Fruit fly (Drosophila melanogaster) ovary, adult (tissue): ENCODE data around the gene CG15170.
A peak's percentile ranks its signal among the peaks of the same experiment; 100 is the strongest.

Source experiments
- CG17801 ChIP-seq: fragments of 200-800 bp; optimal IDR thresholded peaks from 2 replicates; lab custom pipeline; 2019; ENCODE audit warnings: missing biosample characterization, mild to moderate bottlenecking, missing genetic modification characterization, moderate library complexity; ENCODE audit not compliant: partially characterized antibody

The CG15170 gene

DNA sequence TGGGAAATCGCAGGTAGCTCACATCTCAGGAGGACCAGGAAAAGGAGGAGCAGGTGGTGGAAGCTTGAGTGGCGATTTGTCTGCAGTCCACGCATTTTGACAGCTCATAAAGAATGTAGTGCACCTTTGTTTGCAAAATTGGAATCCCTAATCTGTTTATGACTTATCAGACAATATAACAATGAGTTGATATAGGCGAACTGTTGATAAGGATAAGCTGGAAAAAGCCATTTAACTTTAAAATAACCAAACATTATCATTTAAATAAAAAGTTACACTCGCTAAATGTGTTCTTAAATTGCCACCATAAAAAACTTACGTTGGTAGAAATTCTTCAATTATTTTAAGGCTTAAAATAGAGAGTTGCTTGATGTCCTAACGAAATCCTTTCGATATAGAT, at the start of gene CG15170:
CG15170 (minus strand) TSS at position 101 of the 400 bp plus-strand sequence.
- no peak for TF ChIP-seq CG17801 (GFP tag; lab: Kevin White, UChicago)

DNA sequence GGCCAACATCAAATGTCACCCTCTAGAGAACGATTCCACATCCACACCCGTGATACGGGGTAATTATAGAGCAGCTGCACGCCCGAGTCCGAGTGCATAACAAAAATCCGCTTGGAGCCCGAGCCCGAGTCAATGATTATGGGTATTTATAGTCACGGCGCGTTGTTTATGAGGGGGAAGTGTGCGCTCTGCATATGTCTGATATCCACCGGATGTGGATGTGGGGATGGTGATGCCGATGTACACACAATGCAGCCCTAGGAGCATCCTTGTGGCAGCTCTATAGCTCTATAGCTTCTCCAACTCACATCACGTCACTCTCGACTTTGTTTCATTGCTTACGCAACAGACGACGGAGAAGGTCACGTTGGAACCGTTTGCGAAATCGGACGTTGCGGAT, 47.4 kb upstream of the CG15170 start:
- TF ChIP-seq CG17801 (GFP tag; lab: Kevin White, UChicago) = no peak

DNA sequence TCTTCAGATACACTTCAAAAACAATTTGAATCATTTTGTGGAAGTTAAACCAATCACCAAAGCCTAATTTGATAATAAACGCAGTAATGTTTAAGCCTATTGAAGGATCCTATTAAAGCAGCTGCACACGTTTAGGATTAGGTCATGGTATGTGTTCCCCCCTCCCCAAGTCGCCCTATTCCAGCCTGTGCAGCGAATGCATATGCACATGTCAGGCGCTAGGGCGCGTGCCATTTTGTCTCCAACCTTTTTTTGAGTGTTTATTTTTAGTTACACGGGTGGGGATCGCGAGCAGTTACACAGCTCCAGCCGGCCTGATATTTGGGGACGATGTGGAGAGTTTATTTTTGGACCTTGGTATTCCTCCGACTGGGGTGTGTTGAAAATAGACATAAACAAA, 47.0 kb upstream of the CG15170 start:
- no peak for TF ChIP-seq CG17801 (GFP tag; lab: Kevin White, UChicago)

DNA sequence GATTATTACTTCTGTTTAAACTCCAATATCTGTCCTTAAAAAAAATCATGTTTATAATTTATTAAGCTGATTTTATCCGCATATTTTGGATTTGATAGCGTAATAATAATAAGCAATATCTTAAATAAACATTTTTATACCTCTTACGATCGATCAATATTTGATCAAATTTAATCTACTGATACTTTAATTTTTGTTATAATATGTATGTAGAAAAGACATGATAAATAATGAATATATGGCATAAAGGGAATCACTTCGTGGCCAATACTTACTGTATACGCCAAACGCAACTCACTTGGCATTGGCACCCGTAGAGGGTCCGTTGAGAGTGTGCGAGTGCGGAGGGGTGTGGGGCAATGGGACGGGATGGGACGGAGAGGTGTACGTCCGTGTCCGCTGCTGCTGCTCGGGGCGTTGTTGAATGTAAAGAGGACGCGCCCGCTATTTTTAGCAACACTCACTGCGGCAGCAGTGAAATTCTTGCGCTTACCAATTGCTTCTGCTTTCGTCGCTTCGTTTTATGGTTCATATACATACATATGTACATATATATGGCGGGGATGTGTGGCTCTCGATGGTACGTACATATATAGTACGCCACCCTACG, 46.2 kb upstream of the CG15170 start:
- no peak for TF ChIP-seq CG17801 (GFP tag; lab: Kevin White, UChicago)

DNA sequence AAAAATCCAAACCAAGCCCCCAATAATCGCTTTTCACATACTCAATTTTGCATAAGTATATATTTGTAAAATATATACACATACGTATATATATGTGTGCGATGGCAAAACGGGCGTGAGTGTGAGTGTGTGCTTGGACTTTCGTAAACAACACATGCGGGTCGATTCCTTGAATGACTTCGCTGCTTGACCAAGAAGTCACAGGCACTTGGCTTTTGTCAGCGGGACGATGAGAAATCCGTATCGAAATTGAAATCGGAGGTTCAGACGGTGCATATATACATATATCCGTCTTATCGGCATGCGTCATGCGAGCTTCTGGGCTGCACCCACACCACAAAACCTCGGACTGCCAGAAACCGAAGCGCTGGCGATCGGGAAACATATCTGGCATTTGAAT, 45.0 kb upstream of the CG15170 start:
- TF ChIP-seq CG17801 (GFP tag; lab: Kevin White, UChicago) = no peak

DNA sequence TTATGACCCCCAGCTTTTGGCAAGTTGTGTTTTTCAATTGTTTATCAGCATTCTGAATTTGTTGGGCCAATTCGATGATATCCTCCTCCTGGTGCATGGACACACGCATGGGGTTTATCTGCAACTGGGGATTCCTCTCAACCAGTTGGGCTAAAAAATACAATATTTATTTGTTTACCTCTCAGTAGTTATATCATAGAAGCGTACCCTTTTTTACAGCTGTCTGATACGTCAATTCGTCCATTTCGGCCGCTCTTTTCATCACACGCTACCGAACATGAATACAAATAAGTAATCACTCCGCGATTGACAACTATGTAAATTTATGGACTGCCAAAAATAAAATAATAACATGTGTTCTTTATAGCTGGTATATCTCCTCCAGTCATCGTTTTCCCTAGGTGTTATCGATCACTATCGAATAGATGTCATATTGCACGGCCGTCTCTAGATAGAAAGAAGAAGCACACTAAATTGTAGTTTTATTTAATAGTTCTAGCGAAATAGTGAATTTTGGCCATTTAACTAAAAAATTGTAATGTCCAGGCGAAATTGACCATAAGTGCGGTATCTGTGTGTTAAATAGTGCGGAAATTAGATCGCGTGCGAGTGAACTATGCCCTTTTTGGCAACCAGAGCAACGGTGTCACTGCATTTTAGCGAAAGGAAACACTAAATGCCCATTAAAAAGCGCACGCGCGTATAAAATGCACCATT, 44.3 kb upstream of the CG15170 start, which contains the start of the genes mib2 and CG31800:
mib2 (plus strand) TSS at position 232 of the 717 bp plus-strand sequence.
CG31800 (minus strand) TSS at position 364 of the 717 bp plus-strand sequence.
- TF ChIP-seq CG17801 (GFP tag; lab: Kevin White, UChicago) = peak; percentile 11

DNA sequence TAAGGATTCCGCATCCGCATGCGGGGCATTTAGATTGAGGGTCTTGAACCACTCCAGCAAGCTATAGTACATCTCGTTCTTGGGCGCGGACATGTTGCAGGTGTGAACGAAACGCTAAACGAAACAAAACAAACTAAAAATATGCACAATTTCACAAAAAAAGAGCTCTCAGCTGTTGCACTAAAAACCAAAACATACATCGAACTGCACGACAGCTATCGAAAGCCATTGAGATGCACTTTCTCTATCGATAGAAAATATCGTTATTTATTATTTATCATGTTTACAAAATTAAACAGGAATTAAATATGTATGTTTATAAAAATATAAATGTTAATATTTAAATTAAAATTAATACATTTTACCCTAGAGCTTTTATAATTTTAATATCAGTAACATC, 43.3 kb upstream of the CG15170 start, which contains the start of gene hook:
hook (minus strand) TSS at position 211 of the 400 bp plus-strand sequence.
- TF ChIP-seq CG17801 (GFP tag; lab: Kevin White, UChicago) = peak; percentile 32

DNA sequence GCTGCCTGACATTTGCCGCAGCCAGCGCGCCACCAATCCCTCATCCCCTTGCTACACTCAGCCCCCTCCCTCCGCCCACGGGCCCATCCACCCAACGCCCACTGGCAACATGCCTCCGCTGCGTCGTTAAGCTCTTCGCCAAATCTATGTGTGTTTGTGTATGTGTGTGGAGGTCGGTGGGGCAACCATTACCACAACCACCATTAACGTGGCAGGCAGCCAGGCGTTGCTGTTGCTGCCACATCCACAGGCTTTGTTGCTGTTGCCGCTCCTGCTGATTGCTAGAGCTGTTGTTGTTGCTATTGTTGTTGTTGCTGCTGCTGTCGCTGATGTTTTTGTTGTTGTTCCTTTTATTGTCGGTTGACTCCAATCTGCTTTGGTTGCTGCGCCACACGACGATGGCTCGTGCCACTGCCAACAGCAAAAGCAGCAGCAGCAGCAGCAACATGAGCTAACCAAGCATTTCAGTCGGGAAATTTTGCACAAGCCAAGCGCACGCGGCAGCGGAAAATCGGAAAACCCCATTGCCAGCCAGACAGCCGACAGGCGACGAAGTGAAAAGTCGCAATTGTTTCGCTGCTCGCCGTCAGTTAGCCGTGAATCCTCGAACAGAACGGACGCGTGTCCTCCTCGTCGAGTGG, 37.3 kb upstream of the CG15170 start, which contains the start of gene Sidpn:
Sidpn (plus strand) TSS at position 465 of the 641 bp plus-strand sequence.
- no peak for TF ChIP-seq CG17801 (GFP tag; lab: Kevin White, UChicago)

DNA sequence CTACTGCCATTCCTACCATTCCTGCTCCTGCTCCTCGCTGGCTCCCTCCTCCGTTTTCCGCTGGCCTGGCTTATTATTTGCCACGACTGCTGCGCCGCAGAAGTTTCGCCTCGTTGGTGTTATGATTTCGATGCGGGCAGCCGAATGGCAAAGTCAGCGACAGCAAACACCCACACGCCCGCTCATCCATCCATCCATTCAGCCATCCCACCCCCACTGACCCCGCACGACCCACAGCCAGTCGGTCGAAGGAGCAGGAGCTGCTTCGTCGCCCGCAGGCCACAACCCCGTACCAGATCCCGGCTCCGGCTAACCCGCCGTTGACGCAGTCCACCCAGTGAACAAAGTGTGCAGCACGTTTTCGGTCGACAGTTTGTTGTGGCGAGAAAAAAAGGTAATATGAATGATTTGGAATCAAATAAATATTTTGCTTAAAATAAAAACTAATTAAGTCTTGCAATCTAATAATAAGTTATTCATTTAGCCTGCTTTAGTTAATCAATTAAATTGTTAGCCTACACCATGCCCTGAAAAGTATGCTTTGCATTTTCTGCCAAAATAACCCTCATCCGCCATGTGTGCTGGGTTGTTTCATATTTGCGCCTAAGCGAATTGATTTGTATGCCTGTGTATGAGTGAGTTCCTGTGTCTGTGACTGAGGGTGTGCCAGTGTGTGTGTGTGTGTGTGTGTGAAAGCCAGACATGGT, 36.6 kb upstream of the CG15170 start:
- no peak for TF ChIP-seq CG17801 (GFP tag; lab: Kevin White, UChicago)

DNA sequence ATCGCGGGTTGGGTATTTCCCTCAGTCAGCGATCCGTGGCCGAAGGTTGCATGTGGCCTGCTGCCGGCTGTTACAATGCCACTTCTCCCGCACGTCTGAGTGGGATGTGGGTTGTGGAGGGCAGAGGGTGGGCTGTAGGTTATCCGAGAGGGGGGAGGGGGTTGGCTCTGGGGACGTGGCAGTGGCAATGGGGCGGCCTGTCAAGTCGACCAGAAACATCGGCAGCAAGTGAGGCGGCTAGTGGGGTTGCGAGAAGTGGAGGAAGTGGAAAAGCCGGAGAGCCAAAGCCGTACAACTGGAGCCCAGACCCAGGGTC, 34.7 kb upstream of the CG15170 start:
- no peak for TF ChIP-seq CG17801 (GFP tag; lab: Kevin White, UChicago)

DNA sequence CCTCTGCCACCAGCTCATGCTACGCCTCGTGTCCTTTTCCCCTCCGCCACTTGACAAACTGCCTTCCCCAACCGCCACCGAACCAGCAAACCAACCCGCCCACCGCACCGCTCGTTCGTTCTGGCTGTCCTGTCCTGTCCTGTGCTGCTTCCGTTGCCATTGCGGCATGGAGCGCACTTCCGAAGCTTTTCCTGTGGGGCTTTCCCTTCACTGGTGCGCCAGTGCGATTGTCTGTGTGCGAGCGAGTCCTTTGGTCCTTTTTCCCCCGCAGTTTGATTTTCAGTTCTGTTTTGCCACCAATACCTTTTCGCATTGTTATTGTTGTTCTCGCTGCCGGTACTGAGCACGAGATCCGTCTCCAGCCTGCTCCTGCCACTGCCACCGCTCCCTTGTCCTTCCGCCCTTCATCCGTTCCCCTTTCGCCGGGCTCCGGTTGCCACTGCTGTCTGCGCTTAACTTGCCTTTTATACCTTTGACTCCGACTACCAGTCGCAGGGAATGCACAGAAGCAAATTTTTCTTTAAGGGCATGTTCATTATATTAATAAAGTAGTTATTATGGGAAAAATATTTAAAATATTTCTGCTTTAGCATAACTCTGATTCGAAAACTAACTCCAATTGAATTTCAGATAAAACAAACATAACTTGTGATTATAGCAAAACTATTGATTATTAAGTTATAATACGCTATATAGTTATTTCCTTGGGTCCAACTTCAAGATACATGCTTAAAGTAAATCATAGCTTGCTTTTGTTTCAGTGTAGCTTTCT, 34.1 kb upstream of the CG15170 start:
- no peak for TF ChIP-seq CG17801 (GFP tag; lab: Kevin White, UChicago)

DNA sequence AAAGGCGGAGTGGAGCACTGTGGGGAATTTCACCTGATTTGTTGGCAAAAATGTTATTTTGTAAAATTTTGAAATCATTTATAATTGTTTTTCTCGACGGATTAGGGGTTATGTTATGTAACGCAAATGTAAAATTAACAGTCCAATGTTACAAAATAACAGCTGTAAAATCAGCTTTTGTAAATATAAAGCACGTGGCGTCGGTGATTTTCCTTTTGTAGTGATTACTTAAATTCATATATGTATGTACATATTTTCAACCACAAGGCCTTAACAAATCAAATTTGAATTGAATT, 32.1 kb upstream of the CG15170 start, which contains the start of gene CG15172:
CG15172 (plus strand) TSS at position 197 of the 296 bp plus-strand sequence.
- no peak for TF ChIP-seq CG17801 (GFP tag; lab: Kevin White, UChicago)

DNA sequence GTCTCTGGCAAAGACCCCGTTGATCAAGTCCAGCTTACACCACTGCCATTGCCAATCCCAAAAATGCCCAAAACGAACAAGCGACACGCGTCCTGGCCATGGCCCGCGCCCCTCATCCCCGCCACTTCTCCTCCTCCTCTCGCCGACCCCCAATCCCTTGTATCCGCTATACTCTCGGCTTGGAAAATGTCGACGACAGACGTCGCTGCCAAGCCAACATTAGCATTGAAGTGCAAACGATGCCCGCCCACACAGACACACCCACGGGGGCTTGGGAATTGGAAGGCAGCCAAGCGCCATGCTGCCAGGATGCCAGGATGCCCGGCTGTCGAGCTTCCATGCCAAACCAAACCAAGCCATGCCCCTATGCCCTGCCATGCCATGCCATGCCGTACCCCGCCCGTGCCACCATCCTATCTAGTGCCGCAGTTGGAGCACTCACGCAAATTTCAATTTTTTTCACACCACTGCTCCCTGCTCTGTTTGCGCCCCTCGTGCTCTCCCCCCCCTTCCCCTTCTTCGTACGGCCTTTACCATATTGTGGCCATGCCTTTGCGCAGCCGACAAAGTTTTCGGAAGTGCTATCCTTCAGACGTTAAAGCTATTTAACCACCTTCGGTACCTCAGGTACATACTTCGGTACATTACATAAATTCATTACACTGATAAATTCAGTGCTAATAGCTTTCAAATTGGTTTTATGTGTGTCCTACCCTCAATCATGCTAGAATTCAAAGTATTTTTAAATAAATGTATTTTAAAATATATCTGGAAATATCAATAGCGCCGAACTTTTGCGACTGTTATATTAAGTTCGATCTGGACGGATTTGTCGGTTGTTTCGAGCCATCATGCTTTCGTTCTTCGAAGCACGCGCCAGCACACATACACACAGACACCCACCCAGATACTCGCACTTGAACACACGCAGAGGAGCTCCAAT, 31.5 kb upstream of the CG15170 start:
- TF ChIP-seq CG17801 (GFP tag; lab: Kevin White, UChicago) = no peak
